Fruit fly (Drosophila melanogaster): Measurements from ENCODE around the gene Bub3.

The Bub3 gene

DNA sequence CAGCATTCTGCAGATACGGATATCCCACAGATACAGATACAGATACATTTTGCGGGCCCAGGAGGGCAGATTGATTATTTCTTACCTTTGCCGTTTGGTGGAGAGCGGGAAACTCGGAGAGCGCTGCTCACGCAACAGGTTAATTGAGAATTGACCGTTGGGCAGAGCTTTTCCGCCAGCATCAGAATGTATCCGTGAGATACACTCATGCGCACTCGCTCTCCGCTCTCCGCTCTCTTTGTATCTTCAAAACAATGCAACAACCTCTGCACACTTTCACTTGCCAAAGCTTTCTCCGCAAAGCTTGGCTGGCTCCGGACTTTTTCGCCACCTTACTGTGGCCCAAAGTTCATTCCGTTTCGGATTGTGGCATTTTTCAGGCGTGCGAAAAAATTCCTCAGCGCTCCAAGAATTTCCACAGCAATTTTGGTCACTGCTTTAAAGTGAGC is 7.0 kb upstream of the Bub3 start, which contains the start of the genes CG7582 and Gycalpha99B:
TSS of gene CG7582 (minus strand) at position 127 of the 449 bp plus-strand sequence.
TSS of gene Gycalpha99B (plus strand) at position 352 of the 449 bp plus-strand sequence.
- no peak for TF ChIP-seq cnc (optimal IDR thresholded peaks at IDR 0.05)
- peak; percentile 48 for TF ChIP-seq CG12768 (GFP tag; optimal IDR thresholded peaks at IDR 0.05)

- TF ChIP-seq Clk (GFP tag; optimal IDR thresholded peaks at IDR 0.05) (no peak), CG11617 (GFP tag; optimal IDR thresholded peaks at IDR 0.05) (no peak), Mnt (GFP tag; optimal IDR thresholded peaks at IDR 0.05) (no peak), tj (GFP tag; optimal IDR thresholded peaks at IDR 0.05) (no peak), CG7045 (GFP tag; optimal IDR thresholded peaks at IDR 0.05) (no peak), CG33017 (tag; optimal IDR thresholded peaks at IDR 0.05) (no peak), bab1 (GFP tag; optimal IDR thresholded peaks at IDR 0.05) (no peak), ovo (GFP tag; optimal IDR thresholded peaks at IDR 0.05) (no peak), CG5204 (GFP tag; optimal IDR thresholded peaks at IDR 0.05) (no peak), Hr96 (GFP tag; optimal IDR thresholded peaks at IDR 0.05) (no peak), CG1620 (GFP tag; optimal IDR thresholded peaks at IDR 0.05) (no peak), toe (GFP tag; optimal IDR thresholded peaks at IDR 0.05) (no peak), kay (GFP tag; ENCODE audit: borderline replicate concordance) (no peak), CG12768 (GFP tag; optimal IDR thresholded peaks at IDR 0.05) (no peak), CG7101 (tag; optimal IDR thresholded peaks at IDR 0.05) (no peak), Crg-1 (GFP tag; optimal IDR thresholded peaks at IDR 0.05) (no peak), cic (GFP tag; optimal IDR thresholded peaks at IDR 0.05) (no peak)
Measured at dm6 chr3R:29681241-29681640, 6.0 kb upstream of the Bub3 start.

- no peak for TF ChIP-seq CG1620 (GFP tag; optimal IDR thresholded peaks at IDR 0.05)
- TF ChIP-seq kay (GFP tag; ENCODE audit: borderline replicate concordance), result no peak
- TF ChIP-seq CG7045 (GFP tag; optimal IDR thresholded peaks at IDR 0.05), result no peak
- TF ChIP-seq Mnt (GFP tag; optimal IDR thresholded peaks at IDR 0.05), result no peak
- no peak for TF ChIP-seq Clk (GFP tag; optimal IDR thresholded peaks at IDR 0.05)
- no peak for TF ChIP-seq CG7101 (tag; optimal IDR thresholded peaks at IDR 0.05)
- TF ChIP-seq tj (GFP tag; optimal IDR thresholded peaks at IDR 0.05), result no peak
- TF ChIP-seq CG33017 (tag; optimal IDR thresholded peaks at IDR 0.05), result no peak
- TF ChIP-seq Crg-1 (GFP tag; optimal IDR thresholded peaks at IDR 0.05), result no peak
- TF ChIP-seq bab1 (GFP tag; optimal IDR thresholded peaks at IDR 0.05), result no peak
- TF ChIP-seq CG14711 (tag; optimal IDR thresholded peaks at IDR 0.05), result no peak
- TF ChIP-seq CG5204 (GFP tag; optimal IDR thresholded peaks at IDR 0.05), result no peak
- no peak for TF ChIP-seq ovo (GFP tag; optimal IDR thresholded peaks at IDR 0.05)
- TF ChIP-seq cic (GFP tag; optimal IDR thresholded peaks at IDR 0.05), result no peak
Measured at dm6 chr3R:29672156-29672555, 3.1 kb downstream of the Bub3 start, which contains the start of gene ppk19. TSS of gene ppk19 (plus strand) at chr3R:29672456.

- no peak for TF ChIP-seq CG33017 (tag; optimal IDR thresholded peaks at IDR 0.05)
- TF ChIP-seq tj (GFP tag; optimal IDR thresholded peaks at IDR 0.05), result peak; percentile 94
Measured at dm6 chr3R:29671060-29671707, 4.0 kb downstream of the Bub3 start, which contains the start of gene Obp99a. TSS of gene Obp99a (plus strand) at chr3R:29671657.

dm6 chr3R:29668777-29669176 is 6.4 kb downstream of the Bub3 start, which contains the start of the genes ppk20 and ppk30:
TSS of gene ppk20 (minus strand) at chr3R:29668877.
TSS of gene ppk30 (plus strand) at chr3R:29669149.
- TF ChIP-seq CG7045 (GFP tag; optimal IDR thresholded peaks at IDR 0.05), result no peak
- no peak for TF ChIP-seq Clk (GFP tag; optimal IDR thresholded peaks at IDR 0.05)

DNA sequence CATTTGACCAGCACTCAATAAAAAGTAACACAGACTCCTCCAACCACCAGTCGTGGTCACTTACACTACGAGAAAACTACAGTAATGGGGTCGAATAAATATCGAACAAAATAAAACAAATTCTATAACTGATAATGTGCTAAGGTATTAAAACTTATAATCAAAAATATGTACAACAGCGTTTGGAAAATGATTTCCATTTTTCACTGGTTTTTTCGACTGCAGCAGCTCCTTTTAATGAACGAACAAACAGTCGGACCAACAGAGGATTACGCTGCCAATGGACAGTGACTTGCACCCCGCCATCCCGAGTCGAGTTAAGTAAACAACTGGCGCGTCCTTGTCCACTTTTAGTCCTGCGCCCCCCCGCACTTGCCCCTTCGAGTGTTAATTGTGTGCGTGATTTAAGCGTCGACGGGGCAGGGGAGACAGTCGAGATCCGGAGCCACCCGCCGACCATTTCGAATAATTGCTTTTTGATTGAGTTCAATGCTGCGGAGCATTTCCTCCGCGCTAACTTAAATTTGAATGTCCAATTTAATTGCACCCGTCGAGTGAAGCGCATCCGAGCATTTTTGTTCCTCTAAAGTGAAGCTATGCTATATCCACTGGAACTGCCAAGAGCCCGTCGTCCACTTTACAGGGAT is 10.9 kb downstream of the Bub3 start, which contains the start of gene ppk21:
TSS of gene ppk21 (plus strand) at position 597 of the 647 bp plus-strand sequence.
- TF ChIP-seq kay (GFP tag; ENCODE audit: borderline replicate concordance) (no peak), CG14711 (tag; optimal IDR thresholded peaks at IDR 0.05) (no peak), CG11617 (GFP tag; optimal IDR thresholded peaks at IDR 0.05) (no peak), Mnt (GFP tag; optimal IDR thresholded peaks at IDR 0.05) (no peak), CG12768 (GFP tag; optimal IDR thresholded peaks at IDR 0.05) (no peak), cnc (optimal IDR thresholded peaks at IDR 0.05) (no peak), CG5204 (GFP tag; optimal IDR thresholded peaks at IDR 0.05) (no peak), CG33017 (tag; optimal IDR thresholded peaks at IDR 0.05) (no peak), tj (GFP tag; optimal IDR thresholded peaks at IDR 0.05) (no peak), CG7045 (GFP tag; optimal IDR thresholded peaks at IDR 0.05) (no peak), Hr96 (GFP tag; optimal IDR thresholded peaks at IDR 0.05) (no peak), Crg-1 (GFP tag; optimal IDR thresholded peaks at IDR 0.05) (no peak), CG1620 (GFP tag; optimal IDR thresholded peaks at IDR 0.05) (no peak)

DNA sequence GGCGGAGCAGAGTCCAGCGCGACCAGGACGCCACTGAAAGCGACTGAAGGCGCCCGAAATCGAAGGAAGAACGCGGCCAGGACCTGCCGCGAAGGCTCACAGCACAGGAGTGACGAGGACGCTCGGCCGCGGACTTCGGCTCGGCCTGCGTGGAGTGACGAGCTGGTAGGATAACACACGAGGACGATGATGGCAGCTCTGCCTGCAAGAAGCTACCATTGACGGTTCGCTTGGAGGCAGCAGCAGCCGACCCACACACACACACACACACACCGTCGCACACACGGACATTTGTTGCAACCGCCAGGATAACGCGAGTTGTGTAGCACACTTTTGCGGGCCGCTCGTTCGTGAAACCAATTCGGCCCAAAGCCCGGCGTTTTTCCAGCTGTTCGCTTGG is 15.3 kb downstream of the Bub3 start, which contains the start of gene Dop1R2:
TSS of gene Dop1R2 (minus strand) at position 35 of the 400 bp plus-strand sequence.
- TF ChIP-seq CG7045 (GFP tag; optimal IDR thresholded peaks at IDR 0.05) (no peak), Crg-1 (GFP tag; optimal IDR thresholded peaks at IDR 0.05) (no peak), pad (GFP tag; optimal IDR thresholded peaks at IDR 0.05) (no peak), toe (GFP tag; optimal IDR thresholded peaks at IDR 0.05) (no peak), CG11617 (GFP tag; optimal IDR thresholded peaks at IDR 0.05) (no peak), CG7101 (tag; optimal IDR thresholded peaks at IDR 0.05) (no peak), CG1620 (GFP tag; optimal IDR thresholded peaks at IDR 0.05) (no peak), bab1 (GFP tag; optimal IDR thresholded peaks at IDR 0.05) (no peak), tj (GFP tag; optimal IDR thresholded peaks at IDR 0.05) (no peak), cic (GFP tag; optimal IDR thresholded peaks at IDR 0.05) (no peak), CG33017 (tag; optimal IDR thresholded peaks at IDR 0.05) (no peak), Hr96 (GFP tag; optimal IDR thresholded peaks at IDR 0.05) (no peak), Mnt (GFP tag; optimal IDR thresholded peaks at IDR 0.05) (no peak), CG14711 (tag; optimal IDR thresholded peaks at IDR 0.05) (no peak), cnc (optimal IDR thresholded peaks at IDR 0.05) (no peak), CG5204 (GFP tag; optimal IDR thresholded peaks at IDR 0.05) (no peak), kay (GFP tag; ENCODE audit: borderline replicate concordance) (no peak), Clk (GFP tag; optimal IDR thresholded peaks at IDR 0.05) (no peak), CG12768 (GFP tag; optimal IDR thresholded peaks at IDR 0.05) (no peak), ovo (GFP tag; optimal IDR thresholded peaks at IDR 0.05) (no peak)
